Fruit fly (Drosophila melanogaster): ENCODE data around the gene mre11.

DNA sequence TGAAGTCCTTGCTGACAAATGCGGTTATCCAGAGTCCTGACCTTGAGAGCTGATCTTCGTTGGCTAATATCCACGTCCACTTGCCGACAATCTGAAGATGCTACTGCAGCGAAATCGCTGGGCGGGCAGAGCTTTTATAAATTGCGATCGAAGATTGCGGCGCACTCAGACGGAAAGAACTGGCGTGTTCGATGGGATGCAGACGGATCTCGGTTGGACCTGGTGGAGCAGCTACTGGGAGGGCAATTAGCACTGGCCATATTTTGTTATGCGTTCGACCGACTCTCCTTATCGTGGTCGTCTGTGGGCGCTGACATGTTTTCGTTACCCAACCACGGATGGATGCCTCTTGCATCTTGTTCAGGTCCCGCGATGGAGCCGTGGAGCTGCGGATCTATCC is 3.7 kb downstream of the mre11 start, which contains the start of gene Osi21:
- TF ChIP-seq CG9948 (tag; optimal IDR thresholded peaks at IDR 0.05) (no peak), EcR (GFP tag; optimal IDR thresholded peaks at IDR 0.05) (no peak), Pif1B (GFP tag; optimal IDR thresholded peaks at IDR 0.05) (no peak), gl (tag; optimal IDR thresholded peaks at IDR 0.05) (no peak), CG32121 (GFP tag; IDR thresholded peaks at IDR 0.05) (no peak), rn (GFP tag; IDR thresholded peaks at IDR 0.05) (no peak), D1 (tag; optimal IDR thresholded peaks at IDR 0.05) (no peak), CG12605 (GFP tag; IDR thresholded peaks at IDR 0.05) (no peak), Pif1A (GFP tag; optimal IDR thresholded peaks at IDR 0.05) (no peak)
